Worm (Caenorhabditis elegans): Measurements from ENCODE around the gene F26F2.8.
A peak's percentile ranks its signal among the peaks of the same experiment; 100 is the strongest.

The F26F2.8 gene

DNA sequence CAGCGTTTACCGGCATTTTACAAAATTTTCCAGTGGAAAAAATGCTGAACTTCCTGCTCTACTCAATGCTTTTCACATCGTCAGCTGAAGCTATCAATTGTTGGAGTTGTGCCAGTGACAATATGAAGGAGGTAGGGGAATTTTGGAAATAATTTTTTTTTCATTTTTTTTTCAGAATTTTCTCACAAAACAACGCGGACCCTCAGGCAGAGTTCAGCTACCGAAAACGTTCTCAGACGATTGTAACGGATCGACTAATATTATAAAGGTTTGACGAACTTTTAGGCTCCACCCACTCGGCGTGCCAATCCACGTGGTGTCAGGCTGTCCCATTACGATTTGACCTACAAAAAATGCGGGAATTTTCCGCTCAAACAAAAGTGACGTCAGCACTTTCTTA lies at the start of gene F26F2.8:
TSS of gene F26F2.8 (plus strand) at position 13 of the 400 bp plus-strand sequence.
- TF ChIP-seq ztf-11 (tag; optimal IDR thresholded peaks at IDR 0.05) (no peak), nhr-67 (tag; optimal IDR thresholded peaks at IDR 0.05) (no peak), ama-1 (optimal IDR thresholded peaks at IDR 0.05) (no peak), snpc-4 (tag; optimal IDR thresholded peaks at IDR 0.05) (no peak), nhr-77 (tag; optimal IDR thresholded peaks at IDR 0.05) (no peak), nhr-76 (tag; optimal IDR thresholded peaks at IDR 0.05) (no peak), ZK546.5 (tag; optimal IDR thresholded peaks at IDR 0.05) (no peak), unc-62 (GFP tag; optimal IDR thresholded peaks at IDR 0.05) (no peak), ceh-82 (tag; optimal IDR thresholded peaks at IDR 0.05) (no peak), tbx-2 (tag; optimal IDR thresholded peaks at IDR 0.05) (no peak), elt-2 (tag; optimal IDR thresholded peaks at IDR 0.05) (no peak), fkh-2 (tag; optimal IDR thresholded peaks at IDR 0.05) (no peak), nhr-23 (tag; optimal IDR thresholded peaks at IDR 0.05) (no peak), hmg-11 (tag; optimal IDR thresholded peaks at IDR 0.05) (no peak), lsy-12 (tag; optimal IDR thresholded peaks at IDR 0.05) (no peak), daf-12 (tag; optimal IDR thresholded peaks at IDR 0.05) (no peak), lin-39 (tag; optimal IDR thresholded peaks at IDR 0.05) (no peak), sea-2 (GFP tag; optimal IDR thresholded peaks at IDR 0.05) (no peak), egl-27 (tag; optimal IDR thresholded peaks at IDR 0.05) (no peak)

DNA sequence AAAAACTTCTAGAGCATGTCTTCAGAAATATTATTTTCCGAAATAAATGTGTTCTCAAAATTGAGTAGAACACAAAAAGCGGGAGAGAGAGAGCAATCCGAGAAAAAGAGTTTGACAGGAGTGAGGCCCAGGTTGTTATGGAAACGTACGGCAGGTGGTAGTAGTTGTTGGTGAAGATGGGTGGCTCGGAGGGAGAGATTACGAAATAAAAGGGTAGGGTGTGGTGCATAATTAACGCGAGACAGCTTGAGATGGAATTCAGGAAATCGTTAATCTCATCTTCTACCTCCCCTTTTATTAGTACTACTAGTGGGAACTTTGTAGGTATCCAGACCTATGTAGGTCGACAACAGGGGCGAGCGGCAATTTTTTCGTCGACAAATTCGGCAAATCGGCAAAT lies 45.3 kb upstream of the F26F2.8 start, which contains the start of gene famh-161:
TSS of gene famh-161 (minus strand) at position 101 of the 400 bp plus-strand sequence.
- TF ChIP-seq skn-1 (tag; optimal IDR thresholded peaks at IDR 0.05) (no peak), nhr-77 (tag; optimal IDR thresholded peaks at IDR 0.05) (no peak), lin-39 (tag; optimal IDR thresholded peaks at IDR 0.05) (no peak), daf-12 (tag; optimal IDR thresholded peaks at IDR 0.05) (no peak), ceh-28 (tag; optimal IDR thresholded peaks at IDR 0.05) (no peak), zag-1 (tag; optimal IDR thresholded peaks at IDR 0.05) (no peak), aly-2 (tag; optimal IDR thresholded peaks at IDR 0.05) (no peak), ztf-11 (tag; optimal IDR thresholded peaks at IDR 0.05) (no peak), ceh-9 (tag; optimal IDR thresholded peaks at IDR 0.05) (no peak), unc-39 (tag; optimal IDR thresholded peaks at IDR 0.05) (no peak), ama-1 (optimal IDR thresholded peaks at IDR 0.05) (no peak), lin-15B (tag; optimal IDR thresholded peaks at IDR 0.05) (no peak), fkh-10 (GFP tag; optimal IDR thresholded peaks at IDR 0.05) (no peak), egl-27 (tag; optimal IDR thresholded peaks at IDR 0.05) (no peak), elt-2 (tag; optimal IDR thresholded peaks at IDR 0.05) (no peak), snpc-4 (tag; optimal IDR thresholded peaks at IDR 0.05) (no peak), elt-3 (tag; optimal IDR thresholded peaks at IDR 0.05) (no peak)

DNA sequence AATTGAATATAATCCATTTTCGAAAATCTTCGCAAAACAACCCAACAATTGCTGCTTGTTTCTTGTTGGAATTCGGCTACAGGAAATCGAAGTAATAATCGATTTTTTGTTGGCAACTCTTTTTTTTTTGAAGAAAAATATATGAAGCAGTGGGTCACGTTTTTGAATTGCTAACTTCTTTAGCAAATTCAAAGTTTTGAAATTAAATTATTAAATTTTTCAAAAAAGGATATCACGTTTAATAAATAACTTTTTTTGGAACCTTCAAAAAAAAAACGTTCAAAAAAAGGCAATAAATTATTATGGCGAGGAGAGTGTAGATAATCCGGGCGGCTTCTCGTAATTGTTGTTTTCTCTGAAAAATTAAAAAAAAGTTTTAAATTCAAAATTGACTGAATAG lies 43.1 kb upstream of the F26F2.8 start, which contains the start of gene Y38H6C.15:
TSS of gene Y38H6C.15 (minus strand) at position 101 of the 400 bp plus-strand sequence.
- no peak for TF ChIP-seq eor-1 (tag; optimal IDR thresholded peaks at IDR 0.05)
- no peak for TF ChIP-seq nhr-12 (tag; optimal IDR thresholded peaks at IDR 0.05)
- no peak for TF ChIP-seq ceh-9 (tag; optimal IDR thresholded peaks at IDR 0.05)
- no peak for TF ChIP-seq fos-1 (tag; optimal IDR thresholded peaks at IDR 0.05)
- TF ChIP-seq zag-1 (tag; optimal IDR thresholded peaks at IDR 0.05), result no peak
- TF ChIP-seq elt-2 (tag; optimal IDR thresholded peaks at IDR 0.05), result no peak
- no peak for TF ChIP-seq egl-5 (tag; optimal IDR thresholded peaks at IDR 0.05)
- no peak for TF ChIP-seq elt-3 (tag; optimal IDR thresholded peaks at IDR 0.05)
- TF ChIP-seq pqm-1 (tag; optimal IDR thresholded peaks at IDR 0.05), result no peak
- TF ChIP-seq nhr-237 (tag; optimal IDR thresholded peaks at IDR 0.05), result no peak
- no peak for TF ChIP-seq ceh-82 (tag; optimal IDR thresholded peaks at IDR 0.05)
- TF ChIP-seq daf-12 (tag; optimal IDR thresholded peaks at IDR 0.05), result no peak
- TF ChIP-seq nhr-25 (tag; optimal IDR thresholded peaks at IDR 0.05), result no peak
- TF ChIP-seq ZK546.5 (tag; optimal IDR thresholded peaks at IDR 0.05), result no peak
- no peak for TF ChIP-seq ama-1 (optimal IDR thresholded peaks at IDR 0.05)
- no peak for TF ChIP-seq pha-4 (tag; optimal IDR thresholded peaks at IDR 0.05)
- no peak for TF ChIP-seq fkh-2 (tag; optimal IDR thresholded peaks at IDR 0.05)
- no peak for TF ChIP-seq lin-15B (tag; optimal IDR thresholded peaks at IDR 0.05)
- TF ChIP-seq hmg-11 (tag; optimal IDR thresholded peaks at IDR 0.05), result no peak
- TF ChIP-seq nhr-76 (tag; optimal IDR thresholded peaks at IDR 0.05), result no peak

DNA sequence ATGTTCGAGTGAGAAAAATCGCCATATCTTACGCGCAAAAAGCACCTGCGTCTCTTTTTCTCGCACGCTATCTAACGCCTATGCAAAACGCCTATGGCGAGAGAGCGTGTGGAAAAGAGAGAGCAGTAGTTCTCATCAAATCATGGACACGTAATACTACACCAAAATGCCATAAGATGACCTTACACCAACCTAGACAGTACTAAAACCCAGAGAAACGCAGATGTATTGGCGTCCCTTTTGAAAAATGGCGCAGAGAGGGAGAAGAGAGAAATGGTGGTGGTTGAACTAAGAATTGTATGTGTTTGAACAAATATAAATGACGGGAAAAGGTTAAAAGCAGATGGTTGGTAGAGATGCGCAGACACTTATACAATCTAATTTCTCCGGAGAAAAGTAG lies 40.3 kb upstream of the F26F2.8 start, which contains the start of gene Y38H6C.16:
TSS of gene Y38H6C.16 (minus strand) at position 293 of the 400 bp plus-strand sequence.
- TF ChIP-seq nhr-25 (tag; optimal IDR thresholded peaks at IDR 0.05), result peak; percentile 49
- TF ChIP-seq hmg-11 (tag; optimal IDR thresholded peaks at IDR 0.05), result no peak

Data from whole organism, L3 larva.